Fruit fly (Drosophila melanogaster) whole organism, embryonic: ENCODE results near the gene CG13258.
A peak's percentile ranks its signal among the peaks of the same experiment; 100 is the strongest.

Experiments used
- ATbp ChIP-seq: fragments of 200-800 bp; sonication (Bioruptor generic); optimal IDR thresholded peaks from 2 replicates; lab custom pipeline; 2017; ENCODE audit warnings: missing biosample characterization, mild to moderate bottlenecking, missing genetic modification characterization, missing genetic modification reagents
- Ada2b ChIP-seq: fragments of 200-800 bp; sonication (Bioruptor generic); IDR thresholded peaks from 2 replicates; pipeline ENCODE4 v1.3.6; 2022; ENCODE audit warnings: missing biosample characterization, missing genetic modification characterization
- CG10654 ChIP-seq: fragments of 200-800 bp; sonication (Bioruptor generic); optimal IDR thresholded peaks from 2 replicates; lab custom pipeline; 2016; ENCODE audit warnings: missing biosample characterization, missing genetic modification characterization
- CG12769 ChIP-seq: fragments of 200-800 bp; sonication (Bioruptor generic); optimal IDR thresholded peaks from 2 replicates; lab custom pipeline; 2019; ENCODE audit warnings: missing biosample characterization, mild to moderate bottlenecking, missing genetic modification characterization, moderate library complexity
- CG13624 ChIP-seq: fragments of 200-800 bp; sonication (Bioruptor generic); optimal IDR thresholded peaks from 2 replicates; lab custom pipeline; 2016; ENCODE audit warnings: missing biosample characterization, missing genetic modification characterization
- CG14710 ChIP-seq: fragments of 200-800 bp; sonication (Bioruptor generic); optimal IDR thresholded peaks from 3 replicates; lab custom pipeline; 2019; ENCODE audit warnings: missing biosample characterization, mild to moderate bottlenecking, missing genetic modification characterization, moderate library complexity
- CG16815 ChIP-seq: fragments of 200-800 bp; sonication (Bioruptor generic); optimal IDR thresholded peaks from 3 replicates; lab custom pipeline; 2017; ENCODE audit warnings: missing biosample characterization, mild to moderate bottlenecking, missing genetic modification characterization
- CG17359 ChIP-seq: fragments of 200-800 bp; sonication (Bioruptor generic); optimal IDR thresholded peaks from 3 replicates; lab custom pipeline; 2018; ENCODE audit warnings: missing biosample characterization, mild to moderate bottlenecking, missing genetic modification characterization, moderate library complexity
- CG18262 ChIP-seq: fragments of 200-800 bp; optimal IDR thresholded peaks from 3 replicates; lab custom pipeline; 2019; ENCODE audit warnings: missing biosample characterization, mild to moderate bottlenecking, missing genetic modification characterization, moderate library complexity
- CG2120 ChIP-seq: fragments of 200-800 bp; sonication (Bioruptor generic); optimal IDR thresholded peaks from 3 replicates; lab custom pipeline; 2016; ENCODE audit warnings: missing biosample characterization, missing genetic modification characterization
- CG32532 ChIP-seq: fragments of 200-800 bp; sonication (Bioruptor generic); IDR thresholded peaks from 2 replicates; pipeline ENCODE4 v1.3.6; 2022; ENCODE audit warnings: missing biosample characterization, missing genetic modification characterization
- CG34376 ChIP-seq: fragments of 200-800 bp; sonication (Bioruptor generic); optimal IDR thresholded peaks from 2 replicates; lab custom pipeline; 2018; ENCODE audit warnings: missing biosample characterization, mild to moderate bottlenecking, missing genetic modification characterization
- CG7928 ChIP-seq: fragments of 200-800 bp; sonication (Bioruptor generic); optimal IDR thresholded peaks from 2 replicates; lab custom pipeline; 2017; ENCODE audit warnings: missing biosample characterization, mild to moderate bottlenecking, missing genetic modification characterization
- CG8359 ChIP-seq: fragments of 200-800 bp; sonication (Bioruptor generic); optimal IDR thresholded peaks from 2 replicates; lab custom pipeline; 2017; ENCODE audit warnings: missing biosample characterization, mild to moderate bottlenecking, missing genetic modification characterization, borderline replicate concordance
- CG8924 ChIP-seq: fragments of 200-800 bp; optimal IDR thresholded peaks from 3 replicates; lab custom pipeline; 2019; ENCODE audit warnings: missing biosample characterization, mild to moderate bottlenecking, missing genetic modification characterization, moderate library complexity
- CTCF ChIP-seq: fragments of 200-800 bp; sonication (Bioruptor generic); optimal IDR thresholded peaks from 2 replicates; lab custom pipeline; 2017; ENCODE audit warnings: missing biosample characterization, mild to moderate bottlenecking, missing genetic modification characterization, moderate library complexity
- CoRest ChIP-seq: fragments of 200-800 bp; sonication (Bioruptor generic); optimal IDR thresholded peaks from 3 replicates; lab custom pipeline; 2018; ENCODE audit warnings: missing biosample characterization, mild to moderate bottlenecking, missing genetic modification characterization, moderate library complexity
- Dbx ChIP-seq: fragments of 200-800 bp; sonication (Bioruptor generic); IDR thresholded peaks from 3 replicates; pipeline ENCODE4 v1.3.6; 2022; ENCODE audit warnings: missing biosample characterization, missing genetic modification characterization
- Dek ChIP-seq: fragments of 200-800 bp; sonication (Bioruptor generic); optimal IDR thresholded peaks from 3 replicates; lab custom pipeline; 2019; ENCODE audit warnings: missing biosample characterization, mild to moderate bottlenecking, missing genetic modification characterization, moderate library complexity
- Drgx ChIP-seq: fragments of 200-800 bp; sonication (Bioruptor generic); IDR thresholded peaks from 2 replicates; pipeline ENCODE4 v1.3.6; 2022; ENCODE audit warnings: missing biosample characterization, missing genetic modification characterization
- Gug ChIP-seq: fragments of 200-800 bp; sonication (Bioruptor generic); IDR thresholded peaks from 4 replicates; pipeline ENCODE4 v1.3.6; 2022; ENCODE audit warnings: missing biosample characterization, missing genetic modification characterization
- H15 ChIP-seq: fragments of 200-800 bp; sonication (Bioruptor generic); IDR thresholded peaks from 3 replicates; pipeline ENCODE4 v1.3.6; 2022; ENCODE audit warnings: missing biosample characterization, missing genetic modification characterization
- HHEX ChIP-seq: fragments of 200-800 bp; sonication (Bioruptor generic); optimal IDR thresholded peaks from 3 replicates; lab custom pipeline; 2017; ENCODE audit warnings: missing biosample characterization, mild to moderate bottlenecking, missing genetic modification characterization, missing genetic modification reagents
- Hsf ChIP-seq: fragments of 200-800 bp; sonication (Bioruptor generic); optimal IDR thresholded peaks from 3 replicates; lab custom pipeline; 2016; ENCODE audit warnings: missing biosample characterization, missing genetic modification characterization
- Lhr ChIP-seq: fragments of 200-800 bp; sonication (Bioruptor generic); optimal IDR thresholded peaks from 3 replicates; lab custom pipeline; 2017; ENCODE audit warnings: mild to moderate bottlenecking, missing biosample characterization, missing genetic modification reagents, missing genetic modification characterization
- Max ChIP-seq: fragments of 200-800 bp; sonication (Bioruptor generic); optimal IDR thresholded peaks from 2 replicates; lab custom pipeline; 2016; ENCODE audit warnings: missing biosample characterization, mild to moderate bottlenecking, missing genetic modification characterization
- Meics ChIP-seq: fragments of 200-800 bp; sonication (Bioruptor generic); optimal IDR thresholded peaks from 2 replicates; lab custom pipeline; 2017; ENCODE audit warnings: missing biosample characterization, mild to moderate bottlenecking, missing genetic modification characterization
- NC2α ChIP-seq: fragments of 200-800 bp; sonication (Bioruptor generic); optimal IDR thresholded peaks from 2 replicates; lab custom pipeline; 2016; ENCODE audit warnings: missing biosample characterization, missing genetic modification characterization
- PHDP ChIP-seq: fragments of 200-800 bp; sonication (Bioruptor generic); optimal IDR thresholded peaks from 3 replicates; lab custom pipeline; 2018; ENCODE audit warnings: missing biosample characterization, mild to moderate bottlenecking, missing genetic modification characterization, moderate library complexity
- Ravus ChIP-seq: fragments of 200-800 bp; sonication (Bioruptor generic); IDR thresholded peaks from 2 replicates; pipeline ENCODE4 v1.3.6; 2022; ENCODE audit warnings: missing biosample characterization, missing genetic modification characterization
- Spps ChIP-seq: fragments of 200-800 bp; sonication (Bioruptor generic); optimal IDR thresholded peaks from 2 replicates; lab custom pipeline; 2018; ENCODE audit warnings: missing biosample characterization, mild to moderate bottlenecking, missing genetic modification characterization
- TFAM ChIP-seq: fragments of 200-800 bp; sonication (Bioruptor generic); optimal IDR thresholded peaks from 2 replicates; lab custom pipeline; 2017; ENCODE audit warnings: missing biosample characterization, missing genetic modification characterization, inconsistent platforms
- aop ChIP-seq: fragments of 200-800 bp; sonication (Bioruptor generic); IDR thresholded peaks from 2 replicates; pipeline ENCODE4 v1.3.6; 2022; ENCODE audit warnings: missing biosample characterization, missing genetic modification characterization
- bcd ChIP-seq: fragments of 200-800 bp; sonication (Bioruptor generic); optimal IDR thresholded peaks from 2 replicates; lab custom pipeline; 2017; ENCODE audit warnings: missing biosample characterization, mild to moderate bottlenecking, missing genetic modification characterization
- corto ChIP-seq: fragments of 200-800 bp; sonication (Bioruptor generic); optimal IDR thresholded peaks from 2 replicates; lab custom pipeline; 2016; ENCODE audit warnings: missing biosample characterization, mild to moderate bottlenecking, missing genetic modification characterization, moderate library complexity
- hkb ChIP-seq, 2 experiments: fragments of 200-800 bp in 1 of 2; fragments of >200 bp in 1 of 2; sonication (Bioruptor generic) in 1 of 2; IDR thresholded peaks in 1 of 2; optimal IDR thresholded peaks in 1 of 2; 2 replicates each; pipeline versions ENCODE4 v1.3.6 to Lab custom; 2017 to 2022; ENCODE audit warnings: missing biosample characterization in 1 of 2, missing genetic modification characterization in 1 of 2
- knrl ChIP-seq: fragments of 200-800 bp; sonication (Bioruptor generic); IDR thresholded peaks from 3 replicates; pipeline ENCODE4 v1.3.6; 2022; ENCODE audit warnings: missing biosample characterization, missing genetic modification characterization; ENCODE audit not compliant: partially characterized antibody
- lilli ChIP-seq: fragments of 200-800 bp; sonication (Bioruptor generic); optimal IDR thresholded peaks from 3 replicates; lab custom pipeline; 2016; ENCODE audit warnings: missing biosample characterization, missing genetic modification characterization
- mld ChIP-seq: fragments of 200-800 bp; sonication (Bioruptor generic); IDR thresholded peaks from 3 replicates; pipeline ENCODE4 v1.3.6; 2022; ENCODE audit warnings: missing biosample characterization, missing genetic modification characterization; ENCODE audit not compliant: partially characterized antibody
- nom ChIP-seq: fragments of 200-800 bp; sonication (Bioruptor generic); optimal IDR thresholded peaks from 2 replicates; lab custom pipeline; 2017; ENCODE audit warnings: missing biosample characterization, missing genetic modification characterization, mild to moderate bottlenecking, moderate library complexity, missing genetic modification reagents
- otp ChIP-seq: fragments of 200-800 bp; sonication (Bioruptor generic); IDR thresholded peaks from 3 replicates; pipeline ENCODE4, ENCODE4 v1.3.6; 2022; ENCODE audit warnings: missing biosample characterization, missing genetic modification characterization
- schlank ChIP-seq: fragments of 200-800 bp; sonication (Bioruptor generic); optimal IDR thresholded peaks from 2 replicates; lab custom pipeline; 2018; ENCODE audit warnings: missing biosample characterization, mild to moderate bottlenecking, missing genetic modification characterization
- sqz ChIP-seq: fragments of 200-800 bp; sonication (Bioruptor generic); optimal IDR thresholded peaks from 3 replicates; lab custom pipeline; 2018; ENCODE audit warnings: missing biosample characterization, mild to moderate bottlenecking, missing genetic modification characterization
- stwl ChIP-seq: fragments of 200-800 bp; sonication (Bioruptor generic); optimal IDR thresholded peaks from 3 replicates; lab custom pipeline; 2018; ENCODE audit warnings: missing biosample characterization, mild to moderate bottlenecking, missing genetic modification characterization, moderate library complexity
- sug ChIP-seq: fragments of 200-800 bp; optimal IDR thresholded peaks from 2 replicates; lab custom pipeline; 2019; ENCODE audit warnings: missing biosample characterization, mild to moderate bottlenecking, missing genetic modification characterization, moderate library complexity
- toy ChIP-seq: fragments of 200-800 bp; sonication (Bioruptor generic); IDR thresholded peaks from 2 replicates; pipeline ENCODE4 v1.3.6; 2022; ENCODE audit warnings: missing biosample characterization, missing genetic modification characterization
- trh ChIP-seq: fragments of 200-800 bp; sonication (Bioruptor generic); optimal IDR thresholded peaks from 2 replicates; lab custom pipeline; 2016; ENCODE audit warnings: missing biosample characterization, missing genetic modification characterization
- ttk ChIP-seq: fragments of 200-800 bp; sonication (Bioruptor generic); IDR thresholded peaks from 2 replicates; pipeline ENCODE4 v2.1.2; 2022; ENCODE audit warnings: missing biosample characterization, missing genetic modification characterization
- twi ChIP-seq: fragments of 200-800 bp; optimal IDR thresholded peaks from 2 replicates; lab custom pipeline; 2019; ENCODE audit warnings: missing biosample characterization, mild to moderate bottlenecking, missing genetic modification characterization, moderate library complexity
- vfl ChIP-seq: fragments of 200-800 bp; sonication (Bioruptor generic); optimal IDR thresholded peaks from 2 replicates; lab custom pipeline; 2016; ENCODE audit warnings: missing biosample characterization, missing genetic modification characterization
- wor ChIP-seq: fragments of 200-800 bp; sonication (Bioruptor generic); IDR thresholded peaks from 2 replicates; pipeline ENCODE4 v1.3.6; 2022; ENCODE audit warnings: missing biosample characterization, missing genetic modification characterization

The CG13258 gene

DNA sequence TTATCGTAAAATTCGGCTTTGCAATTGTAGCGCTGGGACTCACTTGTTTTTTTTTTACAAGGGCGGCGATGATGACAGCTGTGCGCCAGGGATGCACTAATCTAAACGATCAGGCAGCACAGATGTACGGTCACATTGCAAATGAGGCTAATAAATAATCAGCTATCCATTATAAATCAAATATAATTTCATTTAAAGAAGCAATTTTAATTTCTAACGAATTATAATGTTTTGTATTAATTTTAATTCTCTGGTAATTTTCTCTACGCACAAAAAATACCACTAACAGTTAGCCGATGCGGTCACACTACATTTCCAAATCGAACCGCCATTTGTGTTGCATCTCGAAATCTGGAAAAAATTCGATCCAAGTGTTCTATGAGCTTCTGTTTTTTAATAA is 17.8 kb upstream of the CG13258 start, which contains the start of the genes cni and fzy (continued):
- TF ChIP-seq ttk (GFP tag; lab: Robert Waterston, UW) = no peak
- TF ChIP-seq aop (GFP tag; lab: Robert Waterston, UW) = no peak
- TF ChIP-seq HHEX (GFP tag; lab: Kevin White, UChicago) = no peak
- TF ChIP-seq toy = no peak
- TF ChIP-seq PHDP (tag; lab: Kevin White, UChicago) = peak; percentile 8
- TF ChIP-seq hkb (optimal IDR thresholded peaks at IDR 0.05; lab: Kevin White, UChicago) = peak; percentile 68
- TF ChIP-seq hkb (GFP tag; IDR thresholded peaks at IDR 0.05; lab: Robert Waterston, UW) = no peak
- TF ChIP-seq corto (GFP tag; lab: Kevin White, UChicago) = peak; percentile 51
- no peak for TF ChIP-seq bcd
- TF ChIP-seq CG8359 (GFP tag; lab: Kevin White, UChicago) = no peak
- TF ChIP-seq Dbx = 0 out of 3 replicates have a peak, but pooled peaks have one; percentile 32
- 0 out of 2 replicates have a peak, but pooled peaks have one; percentile 15 for TF ChIP-seq CG32532 (GFP tag; lab: Robert Waterston, UW)
- no peak for TF ChIP-seq H15 (GFP tag; lab: Robert Waterston, UW)
- no peak for TF ChIP-seq Gug (GFP tag; lab: Robert Waterston, UW)
- TF ChIP-seq Dek = no peak
- peak; percentile 97 for TF ChIP-seq CG7928 (GFP tag; lab: Kevin White, UChicago)
- no peak for TF ChIP-seq TFAM (GFP tag; lab: Kevin White, UChicago)
- no peak for TF ChIP-seq NC2α
- TF ChIP-seq CG12769 (tag; lab: Kevin White, UChicago) = no peak
- TF ChIP-seq CG34376 = peak; percentile 16
- peak; percentile 35 for TF ChIP-seq CG8924 (tag; lab: Kevin White, UChicago)
- peak; percentile 69 for TF ChIP-seq stwl (tag; lab: Kevin White, UChicago)
- TF ChIP-seq twi (tag; lab: Kevin White, UChicago) = peak; percentile 12
- TF ChIP-seq CG10654 = peak; percentile 6
- no peak for TF ChIP-seq CG16815 (GFP tag; lab: Kevin White, UChicago)
- peak; percentile 48 for TF ChIP-seq lilli
- no peak for TF ChIP-seq wor (GFP tag; lab: Robert Waterston, UW)
- no peak for TF ChIP-seq mld (GFP tag; lab: Robert Waterston, UW)
- peak; percentile 66 for TF ChIP-seq Max (GFP tag; lab: Kevin White, UChicago)
- TF ChIP-seq Lhr (GFP tag; lab: Kevin White, UChicago) = peak; percentile 59
- TF ChIP-seq CoRest (tag; lab: Kevin White, UChicago) = peak; percentile 49
- TF ChIP-seq knrl (GFP tag; lab: Robert Waterston, UW) = 0 out of 3 replicates have a peak, but pooled peaks have one; percentile 37
- no peak for TF ChIP-seq otp (GFP tag; lab: Robert Waterston, UW)
- TF ChIP-seq sug (tag; lab: Kevin White, UChicago) = peak; percentile 32
- TF ChIP-seq ATbp (GFP tag; lab: Kevin White, UChicago) = no peak
- TF ChIP-seq trh (GFP tag; lab: Kevin White, UChicago) = no peak
- peak; percentile 42 for TF ChIP-seq CTCF (GFP tag; lab: Kevin White, UChicago)
- peak; percentile 96 for TF ChIP-seq sqz (GFP tag; lab: Kevin White, UChicago)
- no peak for TF ChIP-seq vfl
- TF ChIP-seq CG13624 (GFP tag; lab: Kevin White, UChicago) = peak; percentile 11
- TF ChIP-seq CG14710 (tag; lab: Kevin White, UChicago) = peak; percentile 85
- TF ChIP-seq Spps (tag; lab: Kevin White, UChicago) = peak; percentile 6
- TF ChIP-seq Ravus (GFP tag; lab: Robert Waterston, UW) = no peak
- TF ChIP-seq CG18262 = peak; percentile 27
- TF ChIP-seq nom (GFP tag; lab: Kevin White, UChicago) = no peak
- TF ChIP-seq schlank (tag; lab: Kevin White, UChicago) = no peak
- no peak for TF ChIP-seq Meics (GFP tag; lab: Kevin White, UChicago)
- peak; percentile 42 for TF ChIP-seq CG2120 (GFP tag; lab: Kevin White, UChicago)
- peak; percentile 48 for TF ChIP-seq Hsf (GFP tag; lab: Kevin White, UChicago)
- 0 out of 2 replicates have a peak, but pooled peaks have one; percentile 16 for TF ChIP-seq Ada2b (GFP tag; lab: Robert Waterston, UW)
- no peak for TF ChIP-seq Drgx (GFP tag; lab: Robert Waterston, UW)
- peak; percentile 1 for TF ChIP-seq CG17359 (tag; lab: Kevin White, UChicago)
